Worm (Caenorhabditis elegans): ENCODE measurements around the gene R07B7.12.

DNA sequence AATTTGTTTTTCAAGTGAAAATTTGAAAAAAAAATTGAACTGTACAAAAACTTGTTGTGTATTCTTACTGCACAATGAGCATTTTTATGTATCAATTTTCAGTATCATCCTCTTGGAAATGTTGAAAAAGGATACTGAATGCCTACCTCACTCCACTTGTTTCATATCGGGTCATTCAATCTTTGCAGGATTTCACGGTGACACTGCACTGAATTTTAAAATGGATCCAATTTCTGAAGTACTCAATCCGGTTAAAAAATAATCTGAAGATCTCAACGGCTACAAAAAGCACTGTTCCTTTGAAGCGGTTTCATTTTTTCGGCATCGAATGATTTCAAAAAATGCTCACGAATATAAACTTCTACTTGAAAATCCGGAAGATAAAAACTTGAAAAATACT, 49.1 kb downstream of the R07B7.12 start:
- TF ChIP-seq snpc-4 (tag; optimal IDR thresholded peaks at IDR 0.05), result no peak
- no peak for TF ChIP-seq nhr-10 (tag; optimal IDR thresholded peaks at IDR 0.05)
- no peak for TF ChIP-seq zag-1 (tag; optimal IDR thresholded peaks at IDR 0.05)
